Fruit fly (Drosophila melanogaster): ENCODE results near the gene CG13465.

Gene CG13465

DNA sequence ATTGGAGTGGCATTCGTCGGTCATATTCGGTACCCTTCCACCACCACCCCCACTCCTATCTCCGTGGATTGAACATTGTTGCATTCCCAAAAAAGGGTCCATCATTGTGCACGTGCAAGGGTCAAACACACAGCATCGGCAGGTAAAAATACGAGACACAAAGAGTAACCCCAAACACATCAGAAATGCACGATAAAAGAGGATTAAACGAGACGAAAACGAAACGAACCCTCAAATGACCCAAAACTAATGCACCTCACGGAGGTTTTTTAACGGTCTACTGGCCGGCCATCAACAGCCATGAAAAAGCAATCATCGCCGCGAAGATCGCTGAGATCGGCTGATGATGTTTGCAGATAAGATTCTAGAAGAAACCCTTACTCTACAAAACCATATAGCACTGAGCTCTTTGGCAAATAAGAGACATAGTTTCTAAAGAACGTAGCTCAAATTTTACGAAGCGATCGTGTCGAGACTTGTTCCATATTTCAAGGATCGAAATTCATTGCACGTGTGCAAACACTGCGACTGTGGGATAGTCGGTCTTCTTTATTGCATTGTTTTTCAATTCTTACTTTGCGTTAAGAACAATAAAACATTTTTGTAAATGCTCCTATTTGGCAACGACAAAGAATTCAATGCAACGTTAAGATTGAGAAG, 22.2 kb upstream of the CG13465 start:
- TF ChIP-seq ey (GFP tag; optimal IDR thresholded peaks at IDR 0.05) (no peak), sv (GFP tag; optimal IDR thresholded peaks at IDR 0.05) (no peak), fru (GFP tag; optimal IDR thresholded peaks at IDR 0.05) (no peak), CG9705 (GFP tag; optimal IDR thresholded peaks at IDR 0.05) (no peak), Sp1 (GFP tag; optimal IDR thresholded peaks at IDR 0.05) (no peak), rgr (GFP tag; optimal IDR thresholded peaks at IDR 0.05) (no peak), Hnf4 (GFP tag; optimal IDR thresholded peaks at IDR 0.05) (no peak), Myc (optimal IDR thresholded peaks at IDR 0.05) (no peak), Dfd (GFP tag; optimal IDR thresholded peaks at IDR 0.05) (no peak), pan (optimal IDR thresholded peaks at IDR 0.05) (no peak), dsf (GFP tag; optimal IDR thresholded peaks at IDR 0.05; ENCODE audit: borderline replicate concordance) (no peak), OdsH (GFP tag; optimal IDR thresholded peaks at IDR 0.05) (no peak), Jra (GFP tag; optimal IDR thresholded peaks at IDR 0.05) (no peak), woc (GFP tag; optimal IDR thresholded peaks at IDR 0.05) (no peak), CrebA (GFP tag; optimal IDR thresholded peaks at IDR 0.05; ENCODE audit: borderline replicate concordance) (no peak), Abd-B (GFP tag; optimal IDR thresholded peaks at IDR 0.05) (no peak), psq (GFP tag; optimal IDR thresholded peaks at IDR 0.05) (no peak), sage (GFP tag; optimal IDR thresholded peaks at IDR 0.05) (no peak), brk (GFP tag; optimal IDR thresholded peaks at IDR 0.05) (no peak), dmrt93B (GFP tag; optimal IDR thresholded peaks at IDR 0.05) (no peak)

DNA sequence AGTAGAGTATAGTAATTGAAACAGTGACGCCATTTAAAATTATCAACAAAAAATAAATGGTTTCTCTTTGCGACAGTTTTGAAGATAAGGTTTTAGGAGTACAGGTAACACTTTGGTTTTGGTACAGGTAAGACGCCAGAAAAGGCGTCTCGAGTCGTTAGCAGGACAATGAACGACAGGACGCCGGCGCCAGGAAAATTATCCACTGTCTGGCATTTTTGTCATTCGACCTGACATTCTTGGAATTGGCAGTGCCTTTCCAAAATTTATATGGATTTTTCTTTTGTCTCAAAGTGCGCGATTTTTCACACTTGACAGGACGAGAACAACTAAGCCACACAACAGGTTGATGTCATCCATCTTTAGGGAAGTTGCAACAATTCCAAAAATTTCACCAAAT, 20.7 kb upstream of the CG13465 start:
- TF ChIP-seq sage (GFP tag; optimal IDR thresholded peaks at IDR 0.05) (no peak), brk (GFP tag; optimal IDR thresholded peaks at IDR 0.05) (no peak), dmrt93B (GFP tag; optimal IDR thresholded peaks at IDR 0.05) (no peak), fru (GFP tag; optimal IDR thresholded peaks at IDR 0.05) (no peak), usp (GFP tag; optimal IDR thresholded peaks at IDR 0.05) (no peak), dl (GFP tag; optimal IDR thresholded peaks at IDR 0.05; ENCODE audit: insufficient read depth in 1 of 2, partially characterized antibody in 2 of 2) (no peak), HLH106 (tag; optimal IDR thresholded peaks at IDR 0.05) (no peak), Myc (optimal IDR thresholded peaks at IDR 0.05) (no peak), foxo (GFP tag; optimal IDR thresholded peaks at IDR 0.05) (no peak), CrebA (GFP tag; optimal IDR thresholded peaks at IDR 0.05; ENCODE audit: borderline replicate concordance) (no peak), rgr (GFP tag; optimal IDR thresholded peaks at IDR 0.05) (no peak), Hr78 (GFP tag; optimal IDR thresholded peaks at IDR 0.05) (no peak), ey (GFP tag; optimal IDR thresholded peaks at IDR 0.05) (no peak), Rel (GFP tag; optimal IDR thresholded peaks at IDR 0.05) (no peak), Rel (tag; optimal IDR thresholded peaks at IDR 0.05) (no peak), Jra (GFP tag; optimal IDR thresholded peaks at IDR 0.05) (no peak), br (GFP tag; optimal IDR thresholded peaks at IDR 0.05) (no peak), Sp1 (GFP tag; optimal IDR thresholded peaks at IDR 0.05) (no peak), Abd-B (GFP tag; optimal IDR thresholded peaks at IDR 0.05) (no peak), CG32264 (GFP tag; optimal IDR thresholded peaks at IDR 0.05) (no peak)

DNA sequence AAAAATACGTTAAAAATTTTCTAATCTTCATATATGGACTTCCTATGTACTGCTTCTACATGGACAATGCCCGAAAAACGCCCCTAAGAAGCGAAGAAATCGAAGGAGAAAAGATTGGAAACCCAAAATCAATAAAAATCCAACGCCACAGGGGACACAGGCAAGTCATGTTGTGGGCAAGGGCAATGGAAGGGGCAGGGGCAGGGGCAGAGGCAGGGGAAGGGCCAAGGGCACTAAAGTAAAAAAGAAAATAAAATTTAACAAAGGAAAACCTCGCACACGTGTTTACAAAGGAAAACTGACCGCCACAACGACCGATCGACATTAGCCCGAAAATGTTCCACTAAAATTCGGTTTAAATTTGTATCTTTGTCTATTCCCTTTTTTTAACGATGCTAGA, 18.6 kb upstream of the CG13465 start:
- TF ChIP-seq dl (GFP tag; optimal IDR thresholded peaks at IDR 0.05; ENCODE audit: insufficient read depth in 1 of 2, partially characterized antibody in 2 of 2) (no peak), tai (GFP tag; optimal IDR thresholded peaks at IDR 0.05) (no peak), N (GFP tag; optimal IDR thresholded peaks at IDR 0.05) (no peak), sv (GFP tag; optimal IDR thresholded peaks at IDR 0.05) (no peak), dmrt93B (GFP tag; optimal IDR thresholded peaks at IDR 0.05) (no peak), Hr78 (GFP tag; optimal IDR thresholded peaks at IDR 0.05) (no peak), Vsx2 (GFP tag; optimal IDR thresholded peaks at IDR 0.05; ENCODE audit: partially characterized antibody) (no peak), dsf (GFP tag; optimal IDR thresholded peaks at IDR 0.05; ENCODE audit: borderline replicate concordance) (no peak), brk (GFP tag; optimal IDR thresholded peaks at IDR 0.05) (no peak), Sp1 (GFP tag; optimal IDR thresholded peaks at IDR 0.05) (no peak), jim (GFP tag; optimal IDR thresholded peaks at IDR 0.05) (no peak)

DNA sequence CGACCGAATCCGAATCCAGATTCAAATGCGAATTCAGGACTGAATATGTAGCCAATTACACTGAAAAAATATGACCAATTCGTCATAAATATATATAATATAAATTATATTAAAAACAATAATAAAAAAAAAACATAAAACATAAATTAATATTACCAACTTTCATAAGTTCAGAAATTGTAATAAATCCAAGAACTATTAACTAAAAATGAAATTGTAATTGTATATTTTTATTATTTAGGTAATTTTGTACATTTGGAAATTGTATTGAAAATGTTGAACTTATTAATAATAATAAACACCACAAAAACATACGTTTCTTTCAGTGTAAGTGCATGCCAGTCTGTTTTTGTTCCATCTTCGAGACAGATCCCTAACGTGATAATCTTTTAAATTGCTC, 16.9 kb upstream of the CG13465 start:
- TF ChIP-seq Mio (GFP tag; optimal IDR thresholded peaks at IDR 0.05) (no peak), h (GFP tag; optimal IDR thresholded peaks at IDR 0.05) (no peak), N (GFP tag; optimal IDR thresholded peaks at IDR 0.05) (no peak), Rel (GFP tag; optimal IDR thresholded peaks at IDR 0.05) (no peak), Rel (tag; optimal IDR thresholded peaks at IDR 0.05) (no peak), br (GFP tag; optimal IDR thresholded peaks at IDR 0.05) (no peak), woc (GFP tag; optimal IDR thresholded peaks at IDR 0.05) (no peak), fru (GFP tag; optimal IDR thresholded peaks at IDR 0.05) (no peak), Dif (GFP tag; optimal IDR thresholded peaks at IDR 0.05; ENCODE audit: partially characterized antibody) (no peak), jim (GFP tag; optimal IDR thresholded peaks at IDR 0.05) (no peak), HLH106 (tag; optimal IDR thresholded peaks at IDR 0.05) (no peak), sage (GFP tag; optimal IDR thresholded peaks at IDR 0.05) (no peak)

All from whole organism, wandering third instar larva.